Fruit fly (Drosophila melanogaster) ovary, adult (tissue): Measurements from ENCODE around the gene Cht6.
A peak's percentile ranks its signal among the peaks of the same experiment; 100 is the strongest.

Experiments used
- CG17801 ChIP-seq: fragments of 200-800 bp; optimal IDR thresholded peaks from 2 replicates; lab custom pipeline; 2019; ENCODE audit warnings: missing biosample characterization, mild to moderate bottlenecking, missing genetic modification characterization, moderate library complexity; ENCODE audit not compliant: partially characterized antibody

The Cht6 gene

dm6 chrX:10082950-10083253 lies 66.3 kb downstream of the Cht6 start, which contains the start of gene CG2972:
Gene CG2972 (plus strand): TSS chrX:10083154.
- no peak for TF ChIP-seq CG17801 (GFP tag; lab: Kevin White, UChicago)

dm6 chrX:10086095-10086888 lies 69.6 kb downstream of the Cht6 start, which contains the start of the genes Naxe and RhoU:
Gene Naxe (minus strand): TSS chrX:10086171.
Gene RhoU (plus strand): TSS chrX:10086527.
- TF ChIP-seq CG17801 (GFP tag; lab: Kevin White, UChicago), result peak; percentile 43

- TF ChIP-seq CG17801 (GFP tag; lab: Kevin White, UChicago), result peak; percentile 57
Measured at dm6 chrX:10088023-10088913, 71.6 kb downstream of the Cht6 start.

- no peak for TF ChIP-seq CG17801 (GFP tag; lab: Kevin White, UChicago)
Measured at dm6 chrX:10089188-10089587, 72.5 kb downstream of the Cht6 start.

- no peak for TF ChIP-seq CG17801 (GFP tag; lab: Kevin White, UChicago)
Measured at dm6 chrX:10092796-10093195, 76.2 kb downstream of the Cht6 start.
